Fruit fly (Drosophila melanogaster) whole organism, pupa: ENCODE results near the gene CG43121.

Experiments used
- CG12605 ChIP-seq: fragments of 200-800 bp; sonication (Bioruptor generic); IDR thresholded peaks from 2 replicates; pipeline ENCODE4 v1.3.6; 2022; ENCODE audit warnings: missing biosample characterization, missing genetic modification characterization
- CG13204 ChIP-seq: fragments of 200-800 bp; sonication (Bioruptor generic); optimal IDR thresholded peaks from 2 replicates; lab custom pipeline; 2018; ENCODE audit warnings: missing biosample characterization, mild to moderate bottlenecking, missing genetic modification characterization, moderate library complexity
- CG17806 ChIP-seq: fragments of 200-800 bp; sonication (Bioruptor generic); optimal IDR thresholded peaks from 2 replicates; lab custom pipeline; 2018; ENCODE audit warnings: missing biosample characterization, mild to moderate bottlenecking, missing genetic modification characterization, moderate library complexity
- CG32121 ChIP-seq: fragments of 200-800 bp; sonication (Bioruptor generic); IDR thresholded peaks from 2 replicates; pipeline ENCODE4 v1.3.6; 2022; ENCODE audit warnings: missing biosample characterization, missing genetic modification characterization
- CG4496 ChIP-seq: fragments of 200-800 bp; sonication (Bioruptor generic); IDR thresholded peaks from 3 replicates; pipeline ENCODE4 v1.3.6; 2022; ENCODE audit warnings: missing biosample characterization, missing genetic modification characterization
- CG8159 ChIP-seq: fragments of 200-800 bp; sonication (Bioruptor generic); optimal IDR thresholded peaks from 3 replicates; lab custom pipeline; 2018; ENCODE audit warnings: missing biosample characterization, mild to moderate bottlenecking, missing genetic modification characterization, moderate library complexity
- CG9948 ChIP-seq: fragments of 200-800 bp; sonication (Bioruptor generic); optimal IDR thresholded peaks from 2 replicates; lab custom pipeline; 2018; ENCODE audit warnings: missing biosample characterization, mild to moderate bottlenecking, missing genetic modification characterization, moderate library complexity
- D1 ChIP-seq: fragments of 200-800 bp; sonication (Bioruptor generic); optimal IDR thresholded peaks from 2 replicates; lab custom pipeline; 2018; ENCODE audit warnings: missing biosample characterization, mild to moderate bottlenecking, missing genetic modification characterization, moderate library complexity
- EcR ChIP-seq: fragments of 200-800 bp; sonication (Bioruptor generic); optimal IDR thresholded peaks from 3 replicates; lab custom pipeline; 2019; ENCODE audit warnings: missing biosample characterization, missing genetic modification characterization, mild to moderate bottlenecking, moderate library complexity, missing genetic modification reagents
- Pif1A ChIP-seq: fragments of 200-800 bp; sonication (Bioruptor generic); optimal IDR thresholded peaks from 3 replicates; lab custom pipeline; 2016; ENCODE audit warnings: missing biosample characterization, missing genetic modification characterization
- Pif1B ChIP-seq: fragments of 200-800 bp; sonication (Bioruptor generic); optimal IDR thresholded peaks from 3 replicates; lab custom pipeline; 2016; ENCODE audit warnings: missing biosample characterization, missing genetic modification characterization
- Snoo ChIP-seq: fragments of 200-800 bp; sonication (Bioruptor generic); optimal IDR thresholded peaks from 3 replicates; lab custom pipeline; 2017; ENCODE audit warnings: missing biosample characterization, mild to moderate bottlenecking, missing genetic modification characterization, inconsistent platforms
- fd96Ca ChIP-seq: fragments of 200-800 bp; sonication (Bioruptor generic); IDR thresholded peaks from 3 replicates; pipeline ENCODE4 v1.3.6; 2022; ENCODE audit warnings: missing biosample characterization, missing genetic modification characterization
- rn ChIP-seq: fragments of 200-800 bp; sonication (Bioruptor generic); IDR thresholded peaks from 2 replicates; pipeline ENCODE4 v1.3.6; 2022; ENCODE audit warnings: missing biosample characterization, missing genetic modification characterization

DNA sequence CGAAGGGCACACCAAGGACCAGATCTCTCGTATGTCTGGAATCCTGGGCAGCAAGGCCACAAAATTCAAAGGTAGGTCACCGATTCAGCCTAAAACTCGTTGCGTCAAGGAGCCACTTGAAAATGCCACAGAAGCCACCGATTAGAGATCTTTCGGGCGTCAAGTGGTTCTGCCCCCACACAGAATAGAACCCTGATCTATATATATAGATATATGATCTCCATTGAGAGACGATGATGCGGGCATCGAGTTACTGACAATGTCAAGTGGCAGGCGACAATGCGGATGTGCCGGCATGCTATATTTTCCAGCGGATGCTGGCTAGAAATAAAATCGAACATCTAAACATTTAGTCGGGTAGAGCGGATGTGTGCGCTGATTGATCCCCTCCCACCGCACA lies 7.8 kb downstream of the CG43121 start:
- no peak for TF ChIP-seq Pif1B
- TF ChIP-seq EcR (GFP tag; lab: Kevin White, UChicago), result no peak
- TF ChIP-seq Snoo (tag; lab: Kevin White, UChicago), result no peak
- TF ChIP-seq CG13204 (GFP tag; lab: Kevin White, UChicago), result no peak
- TF ChIP-seq CG12605 (GFP tag; lab: Robert Waterston, UW), result no peak
- no peak for TF ChIP-seq CG9948
- TF ChIP-seq CG8159 (tag; lab: Kevin White, UChicago), result no peak
- no peak for TF ChIP-seq CG4496 (GFP tag; lab: Robert Waterston, UW)
- TF ChIP-seq CG32121, result no peak
- no peak for TF ChIP-seq Pif1A (GFP tag; lab: Kevin White, UChicago)
- no peak for TF ChIP-seq CG17806
- TF ChIP-seq fd96Ca (GFP tag; lab: Robert Waterston, UW), result no peak
- no peak for TF ChIP-seq rn
- no peak for TF ChIP-seq D1 (tag; lab: Kevin White, UChicago)
